Worm (Caenorhabditis elegans): ENCODE results near the gene F08D12.3.

DNA sequence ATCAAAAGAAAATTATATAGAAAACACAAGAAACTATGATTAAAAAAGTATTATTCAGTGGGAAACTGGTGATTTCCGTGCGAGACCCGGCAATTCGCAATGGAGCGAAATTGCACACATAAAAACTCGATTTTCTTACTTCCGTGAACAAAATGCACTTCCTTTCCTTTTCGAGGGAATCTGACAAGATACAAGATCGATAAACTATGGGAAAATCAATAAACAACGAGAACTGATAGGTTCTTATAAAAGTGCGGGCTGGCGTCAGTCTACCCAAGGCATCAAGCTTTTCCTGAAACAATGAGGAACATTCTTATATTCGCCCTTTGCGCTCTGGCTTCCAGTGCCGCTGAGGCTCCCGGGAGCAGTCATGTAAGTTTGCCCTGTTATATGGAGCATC, 26.4 kb upstream of the F08D12.3 start, which contains the start of gene F29A7.3:
- no peak for TF ChIP-seq zag-1 (tag; optimal IDR thresholded peaks at IDR 0.05)
- TF ChIP-seq ceh-9 (tag; optimal IDR thresholded peaks at IDR 0.05) = no peak
- no peak for TF ChIP-seq nhr-12 (tag; optimal IDR thresholded peaks at IDR 0.05)
- no peak for TF ChIP-seq nfya-1 (tag; optimal IDR thresholded peaks at IDR 0.05; ENCODE audit: insufficient read depth)
